ENCODE assay signal across 5 fruit fly cellular contexts in genomic region chr3R:26724977-26725612, dm6.
TF ChIP-seq lines count a peak whose summit lies in the region.

Gene CG6420 (minus strand): TSS chr3R:26725216.

- TF ChIP-seq CTCF in whole organism, embryonic (GFP tag; optimal IDR thresholded peaks at IDR 0.05; lab: Kevin White, UChicago), result no peak

TF ChIP-seq in whole organism, adult, 20 proteins besides CTCF, POLR2A, EP300 and RAD21:
- TF ChIP-seq bab1 (GFP tag; optimal IDR thresholded peaks at IDR 0.05; lab: Kevin White, UChicago) (peak; percentile 69), CG7045 (GFP tag; optimal IDR thresholded peaks at IDR 0.05; lab: Kevin White, UChicago) (no peak), Mnt (GFP tag; optimal IDR thresholded peaks at IDR 0.05; lab: Kevin White, UChicago) (peak; percentile 12), CG5204 (GFP tag; optimal IDR thresholded peaks at IDR 0.05; lab: Kevin White, UChicago) (no peak), Crg-1 (GFP tag; optimal IDR thresholded peaks at IDR 0.05; lab: Kevin White, UChicago) (no peak), cnc (optimal IDR thresholded peaks at IDR 0.05; lab: Kevin White, UChicago) (no peak)

TF ChIP-seq in whole organism, embryonic, 481 proteins besides CTCF, POLR2A, EP300 and RAD21 (continues in another document):
- no peak for TF ChIP-seq wdn (GFP tag; IDR thresholded peaks at IDR 0.05; lab: Robert Waterston, UW)
- no peak for TF ChIP-seq CG9932 (GFP tag; IDR thresholded peaks at IDR 0.05; lab: Robert Waterston, UW)
- peak; percentile 48 for TF ChIP-seq CG17829 (tag; optimal IDR thresholded peaks at IDR 0.05; lab: Kevin White, UChicago)
- no peak for TF ChIP-seq Hey (tag; optimal IDR thresholded peaks at IDR 0.05; lab: Kevin White, UChicago)
- TF ChIP-seq Med (GFP tag; lab: Kevin White, UChicago), result peak; percentile 87
- TF ChIP-seq knrl (GFP tag; IDR thresholded peaks at IDR 0.05; lab: Robert Waterston, UW; ENCODE audit: partially characterized antibody), result peak; percentile 88
- no peak for TF ChIP-seq tio (GFP tag; optimal IDR thresholded peaks at IDR 0.05; lab: Kevin White, UChicago)
- TF ChIP-seq hbn (GFP tag; IDR thresholded peaks at IDR 0.05; lab: Robert Waterston, UW; ENCODE audit: partially characterized antibody), result peak; percentile 91
- TF ChIP-seq CG2889 (GFP tag; IDR thresholded peaks at IDR 0.05; lab: Robert Waterston, UW), result no peak
- TF ChIP-seq bsh (GFP tag; optimal IDR thresholded peaks at IDR 0.05; lab: Kevin White, UChicago), result no peak
- peak; percentile 86 for TF ChIP-seq inv (GFP tag; IDR thresholded peaks at IDR 0.05; lab: Robert Waterston, UW; ENCODE audit: partially characterized antibody)
- TF ChIP-seq zen2 (GFP tag; IDR thresholded peaks at IDR 0.05; lab: Robert Waterston, UW; ENCODE audit: partially characterized antibody), result peak; percentile 74
- peak; percentile 57; the same call in 1 of the 2 replicates for TF ChIP-seq CG2129 (GFP tag; IDR thresholded peaks at IDR 0.05; lab: Robert Waterston, UW; ENCODE audit: partially characterized antibody)
- no peak for TF ChIP-seq D (optimal IDR thresholded peaks at IDR 0.05; lab: Kevin White, UChicago)
- no peak for TF ChIP-seq D (GFP tag; optimal IDR thresholded peaks at IDR 0.05; lab: Kevin White, UChicago)
- no peak for TF ChIP-seq cwo (GFP tag; optimal IDR thresholded peaks at IDR 0.05; lab: Kevin White, UChicago)
- no peak for TF ChIP-seq CG8281 (tag; optimal IDR thresholded peaks at IDR 0.05; lab: Kevin White, UChicago)
- peak; percentile 75 for TF ChIP-seq MBD-R2 (GFP tag; IDR thresholded peaks at IDR 0.05; lab: Robert Waterston, UW)
- peak; percentile 41 for TF ChIP-seq CG2712 (tag; optimal IDR thresholded peaks at IDR 0.05; lab: Kevin White, UChicago)
- TF ChIP-seq lab (GFP tag; optimal IDR thresholded peaks at IDR 0.05; lab: Kevin White, UChicago), result no peak
- peak; percentile 68 for TF ChIP-seq pzg (GFP tag; optimal IDR thresholded peaks at IDR 0.05; lab: Kevin White, UChicago)

TF ChIP-seq in whole organism, prepupa, 60 proteins besides CTCF, POLR2A, EP300 and RAD21:
- TF ChIP-seq CG9139 (GFP tag; optimal IDR thresholded peaks at IDR 0.05; lab: Kevin White, UChicago), result no peak
- TF ChIP-seq fd85E (GFP tag; optimal IDR thresholded peaks at IDR 0.05; lab: Kevin White, UChicago), result no peak
- no peak for TF ChIP-seq CG7368 (GFP tag; optimal IDR thresholded peaks at IDR 0.05; lab: Kevin White, UChicago)
- TF ChIP-seq vri (GFP tag; optimal IDR thresholded peaks at IDR 0.05; lab: Kevin White, UChicago), result peak; percentile 76
- no peak for TF ChIP-seq svp (GFP tag; lab: Kevin White, UChicago)
- TF ChIP-seq CG8319 (GFP tag; optimal IDR thresholded peaks at IDR 0.05; lab: Kevin White, UChicago), result no peak
- TF ChIP-seq CG10669 (GFP tag; optimal IDR thresholded peaks at IDR 0.05; lab: Kevin White, UChicago), result no peak
- TF ChIP-seq CG1621 (tag; optimal IDR thresholded peaks at IDR 0.05; lab: Kevin White, UChicago), result no peak
- peak; percentile 16 for TF ChIP-seq Eip78C (GFP tag; lab: Kevin White, UChicago)
- no peak for TF ChIP-seq Eip93F (GFP tag; optimal IDR thresholded peaks at IDR 0.05; lab: Kevin White, UChicago)
- no peak for TF ChIP-seq CG34406 (GFP tag; optimal IDR thresholded peaks at IDR 0.05; lab: Kevin White, UChicago)
- no peak for TF ChIP-seq Met (GFP tag; optimal IDR thresholded peaks at IDR 0.05; lab: Kevin White, UChicago)
- no peak for TF ChIP-seq CG11294 (GFP tag; IDR thresholded peaks at IDR 0.05; lab: Robert Waterston, UW)
- TF ChIP-seq CG6808 (GFP tag; optimal IDR thresholded peaks at IDR 0.05; lab: Kevin White, UChicago), result peak; percentile 100
- no peak for TF ChIP-seq Blimp-1 (GFP tag; optimal IDR thresholded peaks at IDR 0.05; lab: Kevin White, UChicago)
TF ChIP-seq in whole organism, prepupa: peak in this region for 3.

TF ChIP-seq in whole organism, pupa, 21 proteins besides CTCF, POLR2A, EP300 and RAD21:
- TF ChIP-seq CG4496 (GFP tag; IDR thresholded peaks at IDR 0.05; lab: Robert Waterston, UW), result peak; percentile 39; the same call in 1 of the 3 replicates
- TF ChIP-seq EcR (GFP tag; optimal IDR thresholded peaks at IDR 0.05; lab: Kevin White, UChicago), result no peak
- TF ChIP-seq Ets98B (GFP tag; IDR thresholded peaks at IDR 0.05; lab: Robert Waterston, UW), result no peak

TF ChIP-seq in whole organism, wandering third instar larva, 38 proteins besides CTCF, POLR2A, EP300 and RAD21:
- TF ChIP-seq h (GFP tag; optimal IDR thresholded peaks at IDR 0.05; lab: Kevin White, UChicago) (peak; percentile 36), ey (GFP tag; optimal IDR thresholded peaks at IDR 0.05; lab: Kevin White, UChicago) (no peak), OdsH (GFP tag; optimal IDR thresholded peaks at IDR 0.05; lab: Kevin White, UChicago) (no peak), HLH106 (tag; optimal IDR thresholded peaks at IDR 0.05; lab: Kevin White, UChicago) (peak; percentile 19), tai (GFP tag; optimal IDR thresholded peaks at IDR 0.05; lab: Kevin White, UChicago) (no peak)
TF ChIP-seq in whole organism, wandering third instar larva: peak in this region for 2.
